Fruit fly (Drosophila melanogaster): ENCODE data around the gene ea.
A peak's percentile ranks its signal among the peaks of the same experiment; 100 is the strongest.

DNA sequence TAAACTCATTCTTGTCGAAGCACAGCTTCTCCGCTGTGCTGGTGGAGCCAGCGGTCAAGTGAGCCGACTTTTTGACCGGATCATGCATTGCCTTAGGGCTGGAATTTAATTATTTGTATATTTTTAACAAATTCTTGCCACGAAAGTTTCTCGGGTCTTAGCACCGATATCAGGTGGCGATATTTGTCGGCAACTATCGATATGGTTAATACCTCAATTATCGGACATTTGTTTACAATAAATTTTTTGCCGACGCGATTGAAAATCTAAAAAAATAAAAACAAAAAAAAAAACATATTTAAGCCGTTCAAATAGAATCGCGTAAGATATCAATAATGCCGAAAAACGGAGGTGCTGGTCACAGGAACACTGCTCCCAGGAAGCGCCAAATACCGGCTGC lies 33.0 kb downstream of the ea start, which contains the start of the genes Cog2 and Trax:
- TF ChIP-seq CG7045 (GFP tag; optimal IDR thresholded peaks at IDR 0.05): no peak
- no peak for TF ChIP-seq CG33017 (tag; optimal IDR thresholded peaks at IDR 0.05)
- no peak for TF ChIP-seq CG14711 (tag; optimal IDR thresholded peaks at IDR 0.05)
- peak; percentile 80 for TF ChIP-seq tj (GFP tag; optimal IDR thresholded peaks at IDR 0.05)
- peak; percentile 19 for TF ChIP-seq bab1 (GFP tag; optimal IDR thresholded peaks at IDR 0.05)
- TF ChIP-seq kay (GFP tag; ENCODE audit: borderline replicate concordance): no peak
- no peak for TF ChIP-seq CG7101 (tag; optimal IDR thresholded peaks at IDR 0.05)
- TF ChIP-seq Clk (GFP tag; optimal IDR thresholded peaks at IDR 0.05): no peak
- no peak for TF ChIP-seq CG11617 (GFP tag; optimal IDR thresholded peaks at IDR 0.05)
- no peak for TF ChIP-seq CG1620 (GFP tag; optimal IDR thresholded peaks at IDR 0.05)
- TF ChIP-seq pad (GFP tag; optimal IDR thresholded peaks at IDR 0.05): no peak
- TF ChIP-seq Crg-1 (GFP tag; optimal IDR thresholded peaks at IDR 0.05): no peak
- TF ChIP-seq cnc (optimal IDR thresholded peaks at IDR 0.05): no peak
- TF ChIP-seq ovo (GFP tag; optimal IDR thresholded peaks at IDR 0.05): no peak
